Worm (Caenorhabditis elegans): ENCODE measurements around the gene F09G2.8.

F09G2.8 gene

ce11 chrV:7193562-7193961, at the start of gene F09G2.8:
TSS of gene F09G2.8 (minus strand) at chrV:7193662.
- no peak for TF ChIP-seq unc-62 (GFP tag; optimal IDR thresholded peaks at IDR 0.05)

- no peak for TF ChIP-seq unc-62 (GFP tag; optimal IDR thresholded peaks at IDR 0.05)
These were observed 46.0 kb upstream of the F09G2.8 start, which contains the start of gene C05C8.1 for ce11 chrV:7239471-7239870. TSS of gene C05C8.1 (plus strand) at chrV:7239771.

ce11 chrV:7237133-7237532, 43.7 kb upstream of the F09G2.8 start, which contains the start of gene hyls-1:
TSS of gene hyls-1 (plus strand) at chrV:7237381.
- no peak for TF ChIP-seq unc-62 (GFP tag; optimal IDR thresholded peaks at IDR 0.05)

- no peak for TF ChIP-seq unc-62 (GFP tag; optimal IDR thresholded peaks at IDR 0.05)
These were observed 43.5 kb upstream of the F09G2.8 start, which contains the start of gene hpo-9 for ce11 chrV:7237094-7237132. TSS of gene hpo-9 (minus strand) at chrV:7237130.

- no peak for TF ChIP-seq unc-62 (GFP tag; optimal IDR thresholded peaks at IDR 0.05)
These were observed 43.2 kb upstream of the F09G2.8 start for ce11 chrV:7236694-7237093.

- TF ChIP-seq unc-62 (GFP tag; optimal IDR thresholded peaks at IDR 0.05), result no peak
These were observed 41.3 kb upstream of the F09G2.8 start, which contains the start of gene C05C8.5 for ce11 chrV:7234726-7235125. TSS of gene C05C8.5 (minus strand) at chrV:7234826.

- TF ChIP-seq unc-62 (GFP tag; optimal IDR thresholded peaks at IDR 0.05), result no peak
These were observed 38.1 kb upstream of the F09G2.8 start for ce11 chrV:7231524-7231923.

ce11 chrV:7230847-7231246, 37.4 kb upstream of the F09G2.8 start, which contains the start of the genes gei-6 and krr-1:
TSS of gene gei-6 (minus strand) at chrV:7230848.
TSS of gene krr-1 (plus strand) at chrV:7231190.
- no peak for TF ChIP-seq unc-62 (GFP tag; optimal IDR thresholded peaks at IDR 0.05)

- TF ChIP-seq unc-62 (GFP tag; optimal IDR thresholded peaks at IDR 0.05), result no peak
These were observed 32.4 kb upstream of the F09G2.8 start for ce11 chrV:7225894-7226293.

ce11 chrV:7224947-7225346, 31.5 kb upstream of the F09G2.8 start, which contains the start of gene fkb-3:
TSS of gene fkb-3 (plus strand) at chrV:7225223.
- TF ChIP-seq unc-62 (GFP tag; optimal IDR thresholded peaks at IDR 0.05), result no peak

- no peak for TF ChIP-seq unc-62 (GFP tag; optimal IDR thresholded peaks at IDR 0.05)
These were observed 30.9 kb upstream of the F09G2.8 start for ce11 chrV:7224353-7224752.

ce11 chrV:7223941-7224340, 30.5 kb upstream of the F09G2.8 start, which contains the start of gene C13F10.1:
TSS of gene C13F10.1 (plus strand) at chrV:7224078.
- no peak for TF ChIP-seq unc-62 (GFP tag; optimal IDR thresholded peaks at IDR 0.05)

ce11 chrV:7223152-7223551, 29.7 kb upstream of the F09G2.8 start, which contains the start of gene C13F10.7:
TSS of gene C13F10.7 (minus strand) at chrV:7223252.
- TF ChIP-seq unc-62 (GFP tag; optimal IDR thresholded peaks at IDR 0.05), result no peak

ce11 chrV:7220973-7221519, 27.6 kb upstream of the F09G2.8 start, which contains the start of the genes C13F10.8, C13F10.6 and kxd-1:
TSS of gene C13F10.8 (minus strand) at chrV:7221023.
TSS of gene C13F10.6 (minus strand) at chrV:7221039.
TSS of gene kxd-1 (plus strand) at chrV:7221469.
- no peak for TF ChIP-seq unc-62 (GFP tag; optimal IDR thresholded peaks at IDR 0.05)

- no peak for TF ChIP-seq unc-62 (GFP tag; optimal IDR thresholded peaks at IDR 0.05)
These were observed 25.5 kb upstream of the F09G2.8 start, which contains the start of gene C13F10.5 for ce11 chrV:7218988-7219387. TSS of gene C13F10.5 (minus strand) at chrV:7219088.

- TF ChIP-seq unc-62 (GFP tag; optimal IDR thresholded peaks at IDR 0.05), result no peak
These were observed 22.6 kb upstream of the F09G2.8 start for ce11 chrV:7216016-7216415.

- TF ChIP-seq unc-62 (GFP tag; optimal IDR thresholded peaks at IDR 0.05), result no peak
These were observed 21.3 kb upstream of the F09G2.8 start, which contains the start of gene soap-1 for ce11 chrV:7214802-7215201. TSS of gene soap-1 (minus strand) at chrV:7214902.

ce11 chrV:7209001-7209400, 15.5 kb upstream of the F09G2.8 start:
- no peak for TF ChIP-seq unc-62 (GFP tag; optimal IDR thresholded peaks at IDR 0.05)
